Fruit fly (Drosophila melanogaster): ENCODE results near the gene wls.

dm6 chr3L:11203820-11204449, 34.5 kb upstream of the wls start:
- TF ChIP-seq cic (GFP tag; optimal IDR thresholded peaks at IDR 0.05) (no peak), pad (GFP tag; optimal IDR thresholded peaks at IDR 0.05) (no peak), kay (GFP tag; ENCODE audit: borderline replicate concordance) (no peak), Mnt (GFP tag; optimal IDR thresholded peaks at IDR 0.05) (no peak), CG1620 (GFP tag; optimal IDR thresholded peaks at IDR 0.05) (no peak), CG7101 (tag; optimal IDR thresholded peaks at IDR 0.05) (no peak), CG7045 (GFP tag; optimal IDR thresholded peaks at IDR 0.05) (no peak), bab1 (GFP tag; optimal IDR thresholded peaks at IDR 0.05) (no peak), CG14711 (tag; optimal IDR thresholded peaks at IDR 0.05) (no peak), cnc (optimal IDR thresholded peaks at IDR 0.05) (no peak), Hr96 (GFP tag; optimal IDR thresholded peaks at IDR 0.05) (no peak), ovo (GFP tag; optimal IDR thresholded peaks at IDR 0.05) (no peak)
